Worm (Caenorhabditis elegans): ENCODE results near the gene srd-55.

srd-55 gene

ce11 chrII:7393393-7393792 is 14.9 kb upstream of the srd-55 start (continued):
- TF ChIP-seq lin-15B (tag; optimal IDR thresholded peaks at IDR 0.05) (no peak), rnt-1 (tag; optimal IDR thresholded peaks at IDR 0.05) (no peak), grh-1 (GFP tag; IDR thresholded peaks at IDR 0.05) (no peak), irx-1 (tag; optimal IDR thresholded peaks at IDR 0.05) (no peak), C04F5.9 (tag; optimal IDR thresholded peaks at IDR 0.05) (no peak), lir-3 (tag; optimal IDR thresholded peaks at IDR 0.05; ENCODE audit: poor library complexity) (no peak), efl-1 (optimal IDR thresholded peaks at IDR 0.05) (no peak), efl-1 (GFP tag; optimal IDR thresholded peaks at IDR 0.05 in 1 of 2) (peak in 1 of 2 experiments; percentile 72), blmp-1 (tag; optimal IDR thresholded peaks at IDR 0.05) (peak; percentile 37), nhr-47 (tag; optimal IDR thresholded peaks at IDR 0.05) (no peak), C16A3.4 (tag; optimal IDR thresholded peaks at IDR 0.05) (no peak), lin-14 (GFP tag; optimal IDR thresholded peaks at IDR 0.05) (no peak), elt-3 (tag; optimal IDR thresholded peaks at IDR 0.05) (peak in 1 of 6 experiments; percentile 7), ceh-8 (GFP tag; optimal IDR thresholded peaks at IDR 0.05) (no peak), ceh-63 (GFP tag; optimal IDR thresholded peaks at IDR 0.05) (no peak), nhr-237 (tag; optimal IDR thresholded peaks at IDR 0.05) (no peak)

DNA sequence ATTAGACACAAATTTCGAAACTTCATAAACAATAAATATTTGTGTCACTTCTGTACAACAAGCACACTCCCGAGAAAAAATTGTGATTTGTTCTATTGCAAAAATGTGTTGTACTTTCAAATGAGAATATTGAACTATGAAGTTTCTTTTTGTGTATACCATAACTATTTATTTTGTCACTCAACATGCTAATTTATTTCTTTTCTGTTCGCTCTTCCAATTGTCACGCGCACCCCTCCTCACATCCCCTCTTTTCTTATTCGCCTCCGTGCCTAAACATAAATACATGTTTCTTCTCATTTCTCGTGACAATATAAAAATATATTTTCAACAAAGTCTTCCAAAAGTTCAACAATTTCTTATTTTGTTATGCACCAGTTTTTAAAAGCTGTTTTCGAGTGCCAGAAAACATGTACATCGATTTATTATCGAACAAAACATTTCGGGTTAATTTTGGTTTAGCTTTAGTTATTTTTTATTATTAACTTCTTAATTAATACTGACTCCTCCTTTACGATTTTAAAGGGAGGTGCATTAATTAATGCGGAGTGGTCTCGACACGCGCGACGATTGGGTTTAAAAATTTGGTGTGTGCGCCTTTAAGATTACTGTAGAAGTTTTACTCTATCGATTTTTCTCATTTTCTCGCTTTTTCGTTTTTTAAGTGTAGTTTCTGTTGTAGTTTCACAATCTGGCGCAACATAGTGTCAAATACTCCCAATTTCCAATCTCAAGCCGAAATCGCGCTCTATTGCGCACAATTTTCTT is 14.2 kb upstream of the srd-55 start:
- TF ChIP-seq lin-15B (tag; optimal IDR thresholded peaks at IDR 0.05): no peak
- peak in 1 of 2 experiments; percentile 9 for TF ChIP-seq mdl-1 (tag; optimal IDR thresholded peaks at IDR 0.05)
- no peak for TF ChIP-seq sup-37 (GFP tag; optimal IDR thresholded peaks at IDR 0.05)
- TF ChIP-seq dpl-1 (GFP tag; optimal IDR thresholded peaks at IDR 0.05): no peak
- TF ChIP-seq ceh-8 (GFP tag; optimal IDR thresholded peaks at IDR 0.05): no peak
- TF ChIP-seq unc-62 (GFP tag; optimal IDR thresholded peaks at IDR 0.05): no peak
- no peak for TF ChIP-seq zag-1 (tag; optimal IDR thresholded peaks at IDR 0.05)
- TF ChIP-seq nhr-90 (tag; optimal IDR thresholded peaks at IDR 0.05; ENCODE audit: poor library complexity): no peak
- TF ChIP-seq vab-15 (tag; optimal IDR thresholded peaks at IDR 0.05): no peak
- peak; percentile 4 for TF ChIP-seq lin-13 (GFP tag; optimal IDR thresholded peaks at IDR 0.05)
- no peak for TF ChIP-seq nhr-84 (tag; optimal IDR thresholded peaks at IDR 0.05)
- TF ChIP-seq lin-35 (GFP tag; optimal IDR thresholded peaks at IDR 0.05): peak in 1 of 2 experiments; percentile 19
- peak; percentile 15 for TF ChIP-seq nhr-71 (tag; optimal IDR thresholded peaks at IDR 0.05)
- TF ChIP-seq fos-1 (tag; optimal IDR thresholded peaks at IDR 0.05): no peak
- TF ChIP-seq mep-1 (tag; optimal IDR thresholded peaks at IDR 0.05): peak; percentile 30
- peak; percentile 81 for TF ChIP-seq nhr-85 (tag)
- no peak for TF ChIP-seq efl-1 (optimal IDR thresholded peaks at IDR 0.05)
- TF ChIP-seq efl-1 (GFP tag; optimal IDR thresholded peaks at IDR 0.05 in 1 of 2): no peak
- no peak for TF ChIP-seq rnt-1 (tag; optimal IDR thresholded peaks at IDR 0.05)
- no peak for TF ChIP-seq fkh-4 (tag; optimal IDR thresholded peaks at IDR 0.05; ENCODE audit: borderline replicate concordance)
- no peak for TF ChIP-seq skn-1 (tag; optimal IDR thresholded peaks at IDR 0.05)
- no peak for TF ChIP-seq egl-13 (tag; optimal IDR thresholded peaks at IDR 0.05)
- no peak for TF ChIP-seq nhr-28 (tag; optimal IDR thresholded peaks at IDR 0.05)
- no peak for TF ChIP-seq hlh-4 (tag; optimal IDR thresholded peaks at IDR 0.05)
- no peak for TF ChIP-seq ama-1 (optimal IDR thresholded peaks at IDR 0.05)
- TF ChIP-seq pag-3 (tag; optimal IDR thresholded peaks at IDR 0.05; ENCODE audit: borderline replicate concordance, insufficient read depth): no peak
- no peak for TF ChIP-seq fkh-8 (tag; optimal IDR thresholded peaks at IDR 0.05)
- no peak for TF ChIP-seq nhr-11 (tag; optimal IDR thresholded peaks at IDR 0.05)
- no peak for TF ChIP-seq C16A3.4 (tag; optimal IDR thresholded peaks at IDR 0.05)
- no peak for TF ChIP-seq lin-39 (tag; optimal IDR thresholded peaks at IDR 0.05)
- TF ChIP-seq sox-4 (tag; optimal IDR thresholded peaks at IDR 0.05): no peak
- TF ChIP-seq unc-86 (tag; optimal IDR thresholded peaks at IDR 0.05): no peak
- no peak for TF ChIP-seq mef-2 (tag; optimal IDR thresholded peaks at IDR 0.05)
- TF ChIP-seq nhr-20 (tag; optimal IDR thresholded peaks at IDR 0.05): peak; percentile 3
- TF ChIP-seq efl-3 (GFP tag; optimal IDR thresholded peaks at IDR 0.05): no peak
- no peak for TF ChIP-seq ces-1 (GFP tag; optimal IDR thresholded peaks at IDR 0.05)
- no peak for TF ChIP-seq irx-1 (tag; optimal IDR thresholded peaks at IDR 0.05)
- no peak for TF ChIP-seq ztf-11 (tag; optimal IDR thresholded peaks at IDR 0.05)
- TF ChIP-seq tbx-2 (tag; optimal IDR thresholded peaks at IDR 0.05): no peak
- no peak for TF ChIP-seq isw-1 (GFP tag; IDR thresholded peaks at IDR 0.05)
- TF ChIP-seq unc-30 (tag; optimal IDR thresholded peaks at IDR 0.05): no peak
